Fruit fly (Drosophila melanogaster) whole organism, embryonic: ENCODE data around the gene kirre.
A peak's percentile ranks its signal among the peaks of the same experiment; 100 is the strongest.

Experiments
- Blimp-1 ChIP-seq: fragments of 200-800 bp; sonication (Bioruptor generic); optimal IDR thresholded peaks from 3 replicates; lab custom pipeline; 2018; ENCODE audit warnings: missing biosample characterization, missing genetic modification characterization, mild to moderate bottlenecking, moderate library complexity, missing genetic modification reagents
- CG10209 ChIP-seq: fragments of 200-800 bp; sonication (Bioruptor generic); optimal IDR thresholded peaks from 3 replicates; lab custom pipeline; 2017; ENCODE audit warnings: missing biosample characterization, mild to moderate bottlenecking, missing genetic modification characterization, missing genetic modification reagents
- CG10366 ChIP-seq: fragments of 200-800 bp; sonication (Bioruptor generic); IDR thresholded peaks from 2 replicates; pipeline ENCODE4 v1.3.6; 2022; ENCODE audit warnings: missing biosample characterization, missing genetic modification characterization
- CG12219 ChIP-seq: fragments of 200-800 bp; sonication (Bioruptor generic); optimal IDR thresholded peaks from 3 replicates; lab custom pipeline; 2018; ENCODE audit warnings: missing biosample characterization, mild to moderate bottlenecking, missing genetic modification characterization
- CG12659 ChIP-seq: fragments of 200-800 bp; sonication (Bioruptor generic); optimal IDR thresholded peaks from 3 replicates; lab custom pipeline; 2017; ENCODE audit warnings: mild to moderate bottlenecking, missing biosample characterization, missing genetic modification reagents, missing genetic modification characterization
- CG14014 ChIP-seq: fragments of 200-800 bp; sonication (Bioruptor generic); IDR thresholded peaks from 2 replicates; pipeline ENCODE4 v1.3.6; 2022; ENCODE audit warnings: missing biosample characterization, missing genetic modification characterization
- CG15269 ChIP-seq: fragments of 200-800 bp; sonication (Bioruptor generic); optimal IDR thresholded peaks from 2 replicates; lab custom pipeline; 2018; ENCODE audit warnings: missing biosample characterization, mild to moderate bottlenecking, missing genetic modification characterization, moderate library complexity
- CG17359 ChIP-seq: fragments of 200-800 bp; sonication (Bioruptor generic); optimal IDR thresholded peaks from 3 replicates; lab custom pipeline; 2018; ENCODE audit warnings: missing biosample characterization, mild to moderate bottlenecking, missing genetic modification characterization, moderate library complexity
- CG18262 ChIP-seq: fragments of 200-800 bp; optimal IDR thresholded peaks from 3 replicates; lab custom pipeline; 2019; ENCODE audit warnings: missing biosample characterization, mild to moderate bottlenecking, missing genetic modification characterization, moderate library complexity
- CG2120 ChIP-seq: fragments of 200-800 bp; sonication (Bioruptor generic); optimal IDR thresholded peaks from 3 replicates; lab custom pipeline; 2016; ENCODE audit warnings: missing biosample characterization, missing genetic modification characterization
- CG31441 ChIP-seq: fragments of 200-800 bp; sonication (Bioruptor generic); IDR thresholded peaks from 2 replicates; pipeline ENCODE4 v1.3.6; 2022; ENCODE audit warnings: missing biosample characterization, missing genetic modification characterization
- CG3281 ChIP-seq: fragments of 200-800 bp; sonication (Bioruptor generic); optimal IDR thresholded peaks from 3 replicates; lab custom pipeline; 2017; ENCODE audit warnings: missing biosample characterization, mild to moderate bottlenecking, missing genetic modification characterization
- CG33213 ChIP-seq: fragments of 200-800 bp; sonication (Bioruptor generic); optimal IDR thresholded peaks from 3 replicates; lab custom pipeline; 2016; ENCODE audit warnings: missing biosample characterization, missing genetic modification characterization
- CG3407 ChIP-seq: fragments of 200-800 bp; sonication (Bioruptor generic); optimal IDR thresholded peaks from 2 replicates; lab custom pipeline; 2018; ENCODE audit warnings: missing biosample characterization, mild to moderate bottlenecking, missing genetic modification characterization
- CG4424 ChIP-seq: fragments of 200-800 bp; sonication (Bioruptor generic); optimal IDR thresholded peaks from 3 replicates; lab custom pipeline; 2016; ENCODE audit warnings: missing biosample characterization, missing genetic modification characterization
- CG4820 ChIP-seq: fragments of 200-800 bp; sonication (Bioruptor generic); optimal IDR thresholded peaks from 3 replicates; lab custom pipeline; 2016; ENCODE audit warnings: missing biosample characterization, missing genetic modification characterization
- CG6854 ChIP-seq: fragments of 200-800 bp; sonication (Bioruptor generic); optimal IDR thresholded peaks from 3 replicates; lab custom pipeline; 2017; ENCODE audit warnings: missing biosample characterization, mild to moderate bottlenecking, missing genetic modification characterization
- CG8944 ChIP-seq: fragments of 200-800 bp; sonication (Bioruptor generic); optimal IDR thresholded peaks from 3 replicates; lab custom pipeline; 2016; ENCODE audit warnings: missing biosample characterization, missing genetic modification characterization
- CG9727 ChIP-seq: fragments of 200-800 bp; sonication (Bioruptor generic); optimal IDR thresholded peaks from 3 replicates; lab custom pipeline; 2017; ENCODE audit warnings: missing biosample characterization, mild to moderate bottlenecking, missing genetic modification characterization
- CG9932 ChIP-seq: fragments of 200-800 bp; sonication (Bioruptor generic); IDR thresholded peaks from 2 replicates; pipeline ENCODE4 v1.3.6; 2022; ENCODE audit warnings: missing biosample characterization, missing genetic modification characterization
- CoRest ChIP-seq: fragments of 200-800 bp; sonication (Bioruptor generic); optimal IDR thresholded peaks from 3 replicates; lab custom pipeline; 2018; ENCODE audit warnings: missing biosample characterization, mild to moderate bottlenecking, missing genetic modification characterization, moderate library complexity
- Fer3 ChIP-seq: fragments of 200-800 bp; sonication (Bioruptor generic); optimal IDR thresholded peaks from 2 replicates; lab custom pipeline; 2018; ENCODE audit warnings: missing biosample characterization, mild to moderate bottlenecking, missing genetic modification characterization, moderate library complexity
- HLH4C ChIP-seq: fragments of 200-800 bp; sonication (Bioruptor generic); IDR thresholded peaks from 3 replicates; pipeline ENCODE4 v1.3.6; 2022; ENCODE audit warnings: missing biosample characterization, missing genetic modification characterization; ENCODE audit not compliant: partially characterized antibody
- Hmr ChIP-seq: fragments of 200-800 bp; sonication (Bioruptor generic); optimal IDR thresholded peaks from 3 replicates; lab custom pipeline; 2017; ENCODE audit warnings: mild to moderate bottlenecking, missing biosample characterization, missing genetic modification reagents, missing genetic modification characterization
- Lhr ChIP-seq: fragments of 200-800 bp; sonication (Bioruptor generic); optimal IDR thresholded peaks from 3 replicates; lab custom pipeline; 2017; ENCODE audit warnings: mild to moderate bottlenecking, missing biosample characterization, missing genetic modification reagents, missing genetic modification characterization
- Meics ChIP-seq: fragments of 200-800 bp; sonication (Bioruptor generic); optimal IDR thresholded peaks from 2 replicates; lab custom pipeline; 2017; ENCODE audit warnings: missing biosample characterization, mild to moderate bottlenecking, missing genetic modification characterization
- Mrtf ChIP-seq: fragments of 200-800 bp; sonication (Bioruptor generic); IDR thresholded peaks from 3 replicates; pipeline ENCODE4 v1.3.6; 2022; ENCODE audit warnings: missing biosample characterization, missing genetic modification characterization
- Optix ChIP-seq: fragments of 200-800 bp; sonication (Bioruptor generic); IDR thresholded peaks from 3 replicates; pipeline ENCODE4 v1.3.6; 2022; ENCODE audit warnings: missing biosample characterization, missing genetic modification characterization
- Ssrp ChIP-seq: fragments of 200-800 bp; sonication (Bioruptor generic); optimal IDR thresholded peaks from 2 replicates; lab custom pipeline; 2018; ENCODE audit warnings: missing biosample characterization, mild to moderate bottlenecking, missing genetic modification characterization, moderate library complexity
- Stat92E ChIP-seq, 3 experiments: fragments of >200 bp in 2 of 3; fragments of 200-800 bp in 1 of 3; sonication (Bioruptor generic) in 1 of 3; optimal IDR thresholded peaks; 2 replicates each; lab custom pipeline; 2017 to 2019; ENCODE audit warnings: missing biosample characterization in 3 of 3, missing genetic modification characterization in 3 of 3, mild to moderate bottlenecking in 1 of 3, moderate library complexity in 1 of 3
- br ChIP-seq: fragments of >200 bp; optimal IDR thresholded peaks from 2 replicates; lab custom pipeline; 2017
- bsh ChIP-seq, 2 experiments: fragments of 200-800 bp; sonication (Bioruptor generic); optimal IDR thresholded peaks; 2 replicates each; lab custom pipeline; 2017 to 2018; ENCODE audit warnings: mild to moderate bottlenecking in 2 of 2, missing biosample characterization in 2 of 2, missing genetic modification characterization in 2 of 2, moderate library complexity in 1 of 2
- btn ChIP-seq: fragments of 200-800 bp; sonication (Bioruptor generic); optimal IDR thresholded peaks from 2 replicates; lab custom pipeline; 2016; ENCODE audit warnings: missing biosample characterization, missing genetic modification characterization
- caup ChIP-seq: fragments of 200-800 bp; sonication (Bioruptor generic); optimal IDR thresholded peaks from 3 replicates; lab custom pipeline; 2017; ENCODE audit warnings: missing biosample characterization, mild to moderate bottlenecking, missing genetic modification characterization, moderate library complexity; ENCODE audit not compliant: severe bottlenecking
- dysf ChIP-seq: fragments of 200-800 bp; sonication (Bioruptor generic); IDR thresholded peaks from 3 replicates; pipeline ENCODE4 v1.3.6; 2022; ENCODE audit warnings: missing biosample characterization, missing genetic modification characterization
- gem ChIP-seq: fragments of 200-800 bp; sonication (Bioruptor generic); optimal IDR thresholded peaks from 2 replicates; lab custom pipeline; 2019; ENCODE audit warnings: missing biosample characterization, mild to moderate bottlenecking, missing genetic modification characterization, moderate library complexity
- grau ChIP-seq: fragments of 200-800 bp; optimal IDR thresholded peaks from 3 replicates; lab custom pipeline; 2019; ENCODE audit warnings: missing biosample characterization, mild to moderate bottlenecking, missing genetic modification characterization, moderate library complexity
- ken ChIP-seq: fragments of 200-800 bp; sonication (Bioruptor generic); IDR thresholded peaks from 3 replicates; pipeline ENCODE4 v1.3.6; 2022; ENCODE audit warnings: missing biosample characterization, missing genetic modification characterization
- lilli ChIP-seq: fragments of 200-800 bp; sonication (Bioruptor generic); optimal IDR thresholded peaks from 3 replicates; lab custom pipeline; 2016; ENCODE audit warnings: missing biosample characterization, missing genetic modification characterization
- mld ChIP-seq: fragments of 200-800 bp; sonication (Bioruptor generic); IDR thresholded peaks from 3 replicates; pipeline ENCODE4 v1.3.6; 2022; ENCODE audit warnings: missing biosample characterization, missing genetic modification characterization; ENCODE audit not compliant: partially characterized antibody
- phol ChIP-seq: fragments of 200-800 bp; sonication (Bioruptor generic); optimal IDR thresholded peaks from 3 replicates; lab custom pipeline; 2018; ENCODE audit warnings: missing biosample characterization, mild to moderate bottlenecking, missing genetic modification characterization, moderate library complexity
- ranshi ChIP-seq: fragments of 200-800 bp; sonication (Bioruptor generic); IDR thresholded peaks from 2 replicates; pipeline ENCODE4 v1.3.6; 2022; ENCODE audit warnings: missing biosample characterization, missing genetic modification characterization
- row ChIP-seq: fragments of 200-800 bp; sonication (Bioruptor generic); IDR thresholded peaks from 3 replicates; pipeline ENCODE4 v1.3.6; 2022; ENCODE audit warnings: missing biosample characterization, missing genetic modification characterization
- sisA ChIP-seq: fragments of 200-800 bp; sonication (Bioruptor generic); IDR thresholded peaks from 2 replicates; pipeline ENCODE4 v1.3.6; 2022; ENCODE audit warnings: missing biosample characterization, missing genetic modification characterization
- stc ChIP-seq: fragments of 200-800 bp; sonication (Bioruptor generic); IDR thresholded peaks from 2 replicates; pipeline ENCODE4 v1.3.6; 2022; ENCODE audit warnings: missing biosample characterization, missing genetic modification characterization
- tgo ChIP-seq: fragments of 200-800 bp; sonication (Bioruptor generic); IDR thresholded peaks from 3 replicates; pipeline ENCODE4 v1.3.6; 2022; ENCODE audit warnings: missing biosample characterization, missing genetic modification characterization
- vvl ChIP-seq: fragments of 200-800 bp; sonication (Bioruptor generic); IDR thresholded peaks from 2 replicates; pipeline ENCODE4 v1.3.6; 2022; ENCODE audit warnings: missing biosample characterization, missing genetic modification characterization
- wek ChIP-seq: fragments of 200-800 bp; sonication (Bioruptor generic); optimal IDR thresholded peaks from 3 replicates; lab custom pipeline; 2018; ENCODE audit warnings: missing biosample characterization, mild to moderate bottlenecking, missing genetic modification characterization, moderate library complexity
- zfh1 ChIP-seq: fragments of 200-800 bp; sonication (Bioruptor generic); IDR thresholded peaks from 3 replicates; pipeline ENCODE4 v1.3.6; 2022; ENCODE audit warnings: missing biosample characterization, missing genetic modification characterization

The kirre gene

DNA sequence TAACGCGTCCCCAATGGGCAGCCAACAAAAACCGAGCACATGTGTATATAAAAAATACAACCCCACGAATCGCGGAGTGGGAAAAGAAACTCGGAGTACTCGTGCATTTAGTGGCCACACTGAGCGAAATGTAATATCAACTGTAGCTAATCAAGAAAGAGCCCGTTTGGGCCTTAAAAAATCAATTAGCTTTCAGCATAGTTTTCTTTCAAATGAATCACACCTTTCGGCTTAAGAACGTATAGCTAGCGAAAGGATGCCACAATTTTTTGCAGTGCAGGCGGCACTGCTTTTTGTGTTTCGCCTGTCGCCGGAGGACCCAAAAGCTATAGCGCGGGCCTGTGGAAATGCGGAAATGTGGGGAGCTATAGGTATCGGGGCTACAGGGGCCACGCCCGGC, 120.8 kb downstream of the kirre start (continued):
- TF ChIP-seq CG4820 (GFP tag; lab: Kevin White, UChicago), result peak; percentile 2
- 0 out of 3 replicates have a peak, but pooled peaks have one; percentile 36 for TF ChIP-seq Mrtf (GFP tag; lab: Robert Waterston, UW)
- no peak for TF ChIP-seq wek (GFP tag; lab: Kevin White, UChicago)
- TF ChIP-seq Ssrp, result peak; percentile 10
- no peak for TF ChIP-seq mld (GFP tag; lab: Robert Waterston, UW)
- peak; percentile 48 for TF ChIP-seq Hmr (GFP tag; lab: Kevin White, UChicago)
- TF ChIP-seq phol, result peak; percentile 43
- TF ChIP-seq CG33213 (GFP tag; lab: Kevin White, UChicago), result no peak
- TF ChIP-seq CG15269, result peak; percentile 39
- TF ChIP-seq CG10366, result peak; percentile 42; the same call in 1 of the 2 replicates
- TF ChIP-seq Meics, result peak; percentile 34
- peak; percentile 31 for TF ChIP-seq CG8944 (GFP tag; lab: Kevin White, UChicago)
- peak; percentile 43; the same call in 2 of the 3 replicates for TF ChIP-seq row
- peak; percentile 7 for TF ChIP-seq CG18262 (tag; lab: Kevin White, UChicago)
- peak; percentile 56 for TF ChIP-seq CG2120 (GFP tag; lab: Kevin White, UChicago)
- peak; percentile 22 for TF ChIP-seq Fer3 (tag; lab: Kevin White, UChicago)
- peak; percentile 8 for TF ChIP-seq CG6854 (GFP tag; lab: Kevin White, UChicago)
- TF ChIP-seq Stat92E (GFP tag; optimal IDR thresholded peaks at IDR 0.05; lab: Kevin White, UChicago), result no peak
- TF ChIP-seq CG3281 (GFP tag; lab: Kevin White, UChicago), result peak; percentile 17
- TF ChIP-seq CoRest (tag; lab: Kevin White, UChicago), result peak; percentile 27
- TF ChIP-seq CG14014, result 0 out of 2 replicates have a peak, but pooled peaks have one; percentile 41
- TF ChIP-seq CG3407, result no peak
- TF ChIP-seq CG31441 (GFP tag; lab: Robert Waterston, UW), result peak; percentile 43; the same call in 1 of the 2 replicates
- TF ChIP-seq grau, result peak; percentile 37
- TF ChIP-seq HLH4C (GFP tag; lab: Robert Waterston, UW), result no peak
- 0 out of 3 replicates have a peak, but pooled peaks have one; percentile 15 for TF ChIP-seq zfh1
- no peak for TF ChIP-seq Lhr (GFP tag; lab: Kevin White, UChicago)
- TF ChIP-seq CG4424 (GFP tag; lab: Kevin White, UChicago), result peak; percentile 12
- peak; percentile 57; the same call in 1 of the 2 replicates for TF ChIP-seq vvl (GFP tag; lab: Robert Waterston, UW)
- peak; percentile 53 for TF ChIP-seq gem (tag; lab: Kevin White, UChicago)
- TF ChIP-seq ranshi (GFP tag; lab: Robert Waterston, UW), result 0 out of 2 replicates have a peak, but pooled peaks have one; percentile 16
- TF ChIP-seq stc (GFP tag; lab: Robert Waterston, UW), result 0 out of 2 replicates have a peak, but pooled peaks have one; percentile 27
- TF ChIP-seq sisA (GFP tag; lab: Robert Waterston, UW), result peak; percentile 36; the same call in 1 of the 2 replicates
- peak; percentile 47 for TF ChIP-seq CG17359
- peak; percentile 43 for TF ChIP-seq CG9932
- peak in 1 of 2 experiments; percentile 37 for TF ChIP-seq bsh (GFP tag; optimal IDR thresholded peaks at IDR 0.05; lab: Kevin White, UChicago)
- peak; percentile 62; the same call in 2 of the 3 replicates for TF ChIP-seq dysf (GFP tag; lab: Robert Waterston, UW)
- TF ChIP-seq Blimp-1 (GFP tag; lab: Kevin White, UChicago), result peak; percentile 31
- TF ChIP-seq br, result no peak
- TF ChIP-seq lilli (GFP tag; lab: Kevin White, UChicago), result peak; percentile 16
- peak; percentile 11 for TF ChIP-seq CG9727
- 0 out of 3 replicates have a peak, but pooled peaks have one; percentile 10 for TF ChIP-seq ken (GFP tag; lab: Robert Waterston, UW)
- TF ChIP-seq btn (GFP tag; lab: Kevin White, UChicago), result peak; percentile 28
- peak; percentile 48; the same call in 1 of the 3 replicates for TF ChIP-seq Optix (GFP tag; lab: Robert Waterston, UW)
- TF ChIP-seq CG12219 (GFP tag; lab: Kevin White, UChicago), result no peak
- peak; percentile 4 for TF ChIP-seq CG10209 (GFP tag; lab: Kevin White, UChicago)
- peak; percentile 11 for TF ChIP-seq CG12659
- peak; percentile 22 for TF ChIP-seq caup
- TF ChIP-seq tgo (GFP tag; lab: Robert Waterston, UW), result 0 out of 3 replicates have a peak, but pooled peaks have one; percentile 32
